Fruit fly (Drosophila melanogaster) whole organism, embryonic: ENCODE data around the gene CG6959.

Experiments
- Aef1 ChIP-seq: fragments of 200-800 bp; sonication (Bioruptor generic); IDR thresholded peaks from 3 replicates; pipeline ENCODE4 v1.3.6; 2022; ENCODE audit warnings: missing biosample characterization, missing genetic modification characterization
- CG10366 ChIP-seq: fragments of 200-800 bp; sonication (Bioruptor generic); IDR thresholded peaks from 2 replicates; pipeline ENCODE4 v1.3.6; 2022; ENCODE audit warnings: missing biosample characterization, missing genetic modification characterization
- CG10979 ChIP-seq: fragments of 200-800 bp; sonication (Bioruptor generic); optimal IDR thresholded peaks from 2 replicates; lab custom pipeline; 2018; ENCODE audit warnings: missing biosample characterization, mild to moderate bottlenecking, missing genetic modification characterization, moderate library complexity
- CG11504 ChIP-seq: fragments of 200-800 bp; sonication (Bioruptor generic); optimal IDR thresholded peaks from 3 replicates; lab custom pipeline; 2019; ENCODE audit warnings: missing biosample characterization, mild to moderate bottlenecking, missing genetic modification characterization, moderate library complexity
- CG12391 ChIP-seq: fragments of 200-800 bp; sonication (Bioruptor generic); optimal IDR thresholded peaks from 3 replicates; lab custom pipeline; 2018; ENCODE audit warnings: missing biosample characterization, mild to moderate bottlenecking, missing genetic modification characterization, moderate library complexity
- CG12942 ChIP-seq: fragments of 200-800 bp; sonication (Bioruptor generic); optimal IDR thresholded peaks from 3 replicates; lab custom pipeline; 2016; ENCODE audit warnings: missing biosample characterization, missing genetic modification characterization
- CG14050 ChIP-seq: fragments of 200-800 bp; sonication (Bioruptor generic); IDR thresholded peaks from 3 replicates; pipeline ENCODE4 v1.3.6; 2022; ENCODE audit warnings: missing biosample characterization, missing genetic modification characterization
- CG14860 ChIP-seq: fragments of 200-800 bp; sonication (Bioruptor generic); IDR thresholded peaks from 3 replicates; pipeline ENCODE4 v1.3.6; 2022; ENCODE audit warnings: missing biosample characterization, missing genetic modification characterization; ENCODE audit not compliant: partially characterized antibody
- CG17186 ChIP-seq: fragments of 200-800 bp; sonication (Bioruptor generic); optimal IDR thresholded peaks from 3 replicates; lab custom pipeline; 2017; ENCODE audit warnings: missing biosample characterization, missing genetic modification reagents, missing genetic modification characterization
- CG17359 ChIP-seq: fragments of 200-800 bp; sonication (Bioruptor generic); optimal IDR thresholded peaks from 3 replicates; lab custom pipeline; 2018; ENCODE audit warnings: missing biosample characterization, mild to moderate bottlenecking, missing genetic modification characterization, moderate library complexity
- CG2678 ChIP-seq: fragments of 200-800 bp; sonication (Bioruptor generic); optimal IDR thresholded peaks from 3 replicates; lab custom pipeline; 2019; ENCODE audit warnings: missing biosample characterization, mild to moderate bottlenecking, missing genetic modification characterization, moderate library complexity
- CG3281 ChIP-seq: fragments of 200-800 bp; sonication (Bioruptor generic); optimal IDR thresholded peaks from 3 replicates; lab custom pipeline; 2017; ENCODE audit warnings: missing biosample characterization, mild to moderate bottlenecking, missing genetic modification characterization
- CG33557 ChIP-seq: fragments of 200-800 bp; sonication (Bioruptor generic); optimal IDR thresholded peaks from 2 replicates; lab custom pipeline; 2019; ENCODE audit warnings: missing biosample characterization, mild to moderate bottlenecking, missing genetic modification characterization, moderate library complexity
- CG3726 ChIP-seq: fragments of 200-800 bp; sonication (Bioruptor generic); IDR thresholded peaks from 3 replicates; pipeline ENCODE4, ENCODE4 v1.3.6; 2022; ENCODE audit warnings: missing biosample characterization, missing genetic modification characterization
- CG4730 ChIP-seq: fragments of 200-800 bp; sonication (Bioruptor generic); IDR thresholded peaks from 2 replicates; pipeline ENCODE4 v1.3.6; 2022; ENCODE audit warnings: missing biosample characterization, missing genetic modification characterization
- CG5953 ChIP-seq: fragments of 200-800 bp; sonication (Bioruptor generic); IDR thresholded peaks from 2 replicates; pipeline ENCODE4 v1.3.6; 2022; ENCODE audit warnings: missing biosample characterization, missing genetic modification characterization
- CG7928 ChIP-seq: fragments of 200-800 bp; sonication (Bioruptor generic); optimal IDR thresholded peaks from 2 replicates; lab custom pipeline; 2017; ENCODE audit warnings: missing biosample characterization, mild to moderate bottlenecking, missing genetic modification characterization
- CG9876 ChIP-seq: fragments of 200-800 bp; sonication (Bioruptor generic); optimal IDR thresholded peaks from 2 replicates; lab custom pipeline; 2016; ENCODE audit warnings: missing biosample characterization, missing genetic modification characterization
- CHES-1-like ChIP-seq: fragments of 200-800 bp; sonication (Bioruptor generic); optimal IDR thresholded peaks from 2 replicates; lab custom pipeline; 2016; ENCODE audit warnings: missing biosample characterization, missing genetic modification characterization
- CrebB ChIP-seq: fragments of 200-800 bp; sonication (Bioruptor generic); optimal IDR thresholded peaks from 3 replicates; lab custom pipeline; 2018; ENCODE audit warnings: missing biosample characterization, mild to moderate bottlenecking, missing genetic modification characterization
- D19B ChIP-seq: fragments of 200-800 bp; sonication (Bioruptor generic); optimal IDR thresholded peaks from 2 replicates; lab custom pipeline; 2017; ENCODE audit warnings: missing biosample characterization, mild to moderate bottlenecking, missing genetic modification characterization
- Doc2 ChIP-seq: fragments of 200-800 bp; sonication (Bioruptor generic); IDR thresholded peaks from 2 replicates; pipeline ENCODE4 v1.3.6; 2022; ENCODE audit warnings: missing biosample characterization, missing genetic modification characterization
- Drgx ChIP-seq: fragments of 200-800 bp; sonication (Bioruptor generic); IDR thresholded peaks from 2 replicates; pipeline ENCODE4 v1.3.6; 2022; ENCODE audit warnings: missing biosample characterization, missing genetic modification characterization
- Hand ChIP-seq: fragments of 200-800 bp; sonication (Bioruptor generic); optimal IDR thresholded peaks from 2 replicates; lab custom pipeline; 2017; ENCODE audit warnings: mild to moderate bottlenecking, missing biosample characterization, missing genetic modification reagents, missing genetic modification characterization
- Hr51 ChIP-seq, 2 experiments: fragments of 200-800 bp; sonication (Bioruptor generic); optimal IDR thresholded peaks; 2 replicates in 1 of 2; 3 replicates in 1 of 2; lab custom pipeline; 2016 to 2018; ENCODE audit warnings: missing biosample characterization in 2 of 2, missing genetic modification characterization in 2 of 2, mild to moderate bottlenecking in 1 of 2, moderate library complexity in 1 of 2
- Lim3 ChIP-seq: fragments of 200-800 bp; sonication (Bioruptor generic); IDR thresholded peaks from 2 replicates; pipeline ENCODE4 v1.3.6; 2022; ENCODE audit warnings: missing biosample characterization, missing genetic modification characterization
- Max ChIP-seq: fragments of 200-800 bp; sonication (Bioruptor generic); optimal IDR thresholded peaks from 2 replicates; lab custom pipeline; 2016; ENCODE audit warnings: missing biosample characterization, mild to moderate bottlenecking, missing genetic modification characterization
- Neu2 ChIP-seq: fragments of 200-800 bp; sonication (Bioruptor generic); optimal IDR thresholded peaks from 3 replicates; lab custom pipeline; 2016; ENCODE audit warnings: missing biosample characterization, missing genetic modification characterization, borderline replicate concordance
- Oli ChIP-seq: fragments of 200-800 bp; sonication (Bioruptor generic); optimal IDR thresholded peaks from 2 replicates; lab custom pipeline; 2018; ENCODE audit warnings: missing biosample characterization, mild to moderate bottlenecking, missing genetic modification characterization, moderate library complexity
- Opbp ChIP-seq: fragments of 200-800 bp; sonication (Bioruptor generic); IDR thresholded peaks from 3 replicates; pipeline ENCODE4 v1.3.6; 2022; ENCODE audit warnings: missing biosample characterization, missing genetic modification characterization; ENCODE audit not compliant: partially characterized antibody
- PHDP ChIP-seq: fragments of 200-800 bp; sonication (Bioruptor generic); optimal IDR thresholded peaks from 3 replicates; lab custom pipeline; 2018; ENCODE audit warnings: missing biosample characterization, mild to moderate bottlenecking, missing genetic modification characterization, moderate library complexity
- Ptx1 ChIP-seq: fragments of 200-800 bp; sonication (Bioruptor generic); IDR thresholded peaks from 2 replicates; pipeline ENCODE4 v1.3.6; 2022; ENCODE audit warnings: missing biosample characterization, missing genetic modification characterization
- bowl ChIP-seq: fragments of 200-800 bp; sonication (Bioruptor generic); IDR thresholded peaks from 2 replicates; pipeline ENCODE4 v1.3.6; 2022; ENCODE audit warnings: missing biosample characterization, missing genetic modification characterization
- bsh ChIP-seq, 2 experiments: fragments of 200-800 bp; sonication (Bioruptor generic); optimal IDR thresholded peaks; 2 replicates each; lab custom pipeline; 2017 to 2018; ENCODE audit warnings: mild to moderate bottlenecking in 2 of 2, missing biosample characterization in 2 of 2, missing genetic modification characterization in 2 of 2, moderate library complexity in 1 of 2
- chinmo ChIP-seq: fragments of 200-800 bp; sonication (Bioruptor generic); IDR thresholded peaks from 4 replicates; pipeline ENCODE4 v1.3.6; 2022; ENCODE audit warnings: missing biosample characterization, missing genetic modification characterization; ENCODE audit not compliant: partially characterized antibody
- esg ChIP-seq: fragments of 200-800 bp; sonication (Bioruptor generic); conservative IDR thresholded peaks from 2 replicates; pipeline ENCODE4 v1.3.6; 2022; ENCODE audit warnings: missing biosample characterization, missing genetic modification characterization
- fd64A ChIP-seq: fragments of 200-800 bp; sonication (Bioruptor generic); optimal IDR thresholded peaks from 3 replicates; lab custom pipeline; 2018; ENCODE audit warnings: missing biosample characterization, mild to moderate bottlenecking, missing genetic modification characterization
- gcm ChIP-seq: fragments of 200-800 bp; sonication (Bioruptor generic); optimal IDR thresholded peaks from 2 replicates; lab custom pipeline; 2019; ENCODE audit warnings: missing biosample characterization, mild to moderate bottlenecking, missing genetic modification characterization, moderate library complexity
- gem ChIP-seq: fragments of 200-800 bp; sonication (Bioruptor generic); optimal IDR thresholded peaks from 2 replicates; lab custom pipeline; 2019; ENCODE audit warnings: missing biosample characterization, mild to moderate bottlenecking, missing genetic modification characterization, moderate library complexity
- ken ChIP-seq: fragments of 200-800 bp; sonication (Bioruptor generic); IDR thresholded peaks from 3 replicates; pipeline ENCODE4 v1.3.6; 2022; ENCODE audit warnings: missing biosample characterization, missing genetic modification characterization
- otp ChIP-seq: fragments of 200-800 bp; sonication (Bioruptor generic); IDR thresholded peaks from 3 replicates; pipeline ENCODE4, ENCODE4 v1.3.6; 2022; ENCODE audit warnings: missing biosample characterization, missing genetic modification characterization
- pan ChIP-seq, 4 experiments: fragments of >200 bp in 3 of 4; fragments of 200-800 bp in 1 of 4; sonication (Bioruptor generic) in 1 of 4; optimal IDR thresholded peaks in 3 of 4; IDR thresholded peaks in 1 of 4; 2 replicates each; pipeline versions ENCODE4 v1.3.6 to Lab custom; 2017 to 2022; ENCODE audit warnings: missing biosample characterization in 2 of 4, missing genetic modification characterization in 2 of 4, mixed read lengths in 1 of 4
- row ChIP-seq: fragments of 200-800 bp; sonication (Bioruptor generic); IDR thresholded peaks from 3 replicates; pipeline ENCODE4 v1.3.6; 2022; ENCODE audit warnings: missing biosample characterization, missing genetic modification characterization
- sr ChIP-seq: fragments of 200-800 bp; sonication (Bioruptor generic); IDR thresholded peaks from 3 replicates; pipeline ENCODE4 v1.3.6; 2022; ENCODE audit warnings: missing biosample characterization, missing genetic modification characterization
- stwl ChIP-seq: fragments of 200-800 bp; sonication (Bioruptor generic); optimal IDR thresholded peaks from 3 replicates; lab custom pipeline; 2018; ENCODE audit warnings: missing biosample characterization, mild to moderate bottlenecking, missing genetic modification characterization, moderate library complexity
- trem ChIP-seq: fragments of 200-800 bp; optimal IDR thresholded peaks from 3 replicates; lab custom pipeline; 2019; ENCODE audit warnings: missing biosample characterization, mild to moderate bottlenecking, missing genetic modification characterization, moderate library complexity
- wdn ChIP-seq: fragments of 200-800 bp; sonication (Bioruptor generic); IDR thresholded peaks from 2 replicates; pipeline ENCODE4 v1.3.6; 2022; ENCODE audit warnings: missing biosample characterization, missing genetic modification characterization

Gene CG6959

dm6 chr3R:11849378-11850249 is 19.6 kb downstream of the CG6959 start (continued):
- TF ChIP-seq pan (optimal IDR thresholded peaks at IDR 0.05; lab: Kevin White, UChicago) (no peak), pan (GFP tag; optimal IDR thresholded peaks at IDR 0.05 in 1 of 2, IDR thresholded peaks at IDR 0.05 in 1 of 2) (peak in 1 of 2 experiments; percentile 88), CG3281 (peak; percentile 26), D19B (GFP tag; lab: Kevin White, UChicago) (no peak), Aef1 (peak; percentile 79), CG3726 (peak; percentile 80; the same call in 2 of the 3 replicates), CG12391 (tag; lab: Kevin White, UChicago) (peak; percentile 90), Doc2 (GFP tag; lab: Robert Waterston, UW) (no peak), CG14860 (GFP tag; lab: Robert Waterston, UW) (no peak), ken (peak; percentile 97), CG12942 (GFP tag; lab: Kevin White, UChicago) (peak; percentile 89), CG7928 (GFP tag; lab: Kevin White, UChicago) (no peak), CG14050 (GFP tag; lab: Robert Waterston, UW) (peak; percentile 80), CrebB (peak; percentile 57), CG4730 (GFP tag; lab: Robert Waterston, UW) (peak; percentile 89), stwl (peak; percentile 3), Opbp (GFP tag; lab: Robert Waterston, UW) (0 out of 3 replicates have a peak, but pooled peaks have one; percentile 42), CHES-1-like (GFP tag; lab: Kevin White, UChicago) (peak; percentile 55), wdn (GFP tag; lab: Robert Waterston, UW) (no peak), Neu2 (GFP tag; lab: Kevin White, UChicago) (peak; percentile 19), sr (peak; percentile 94), CG9876 (peak; percentile 65), trem (tag; lab: Kevin White, UChicago) (peak; percentile 81), Max (GFP tag; lab: Kevin White, UChicago) (peak; percentile 84)
- TF ChIP-seq, all 482 proteins: peak for 385

- TF ChIP-seq CG2678 (peak; percentile 5), row (GFP tag; lab: Robert Waterston, UW) (0 out of 3 replicates have a peak, but pooled peaks have one; percentile 21), gem (tag; lab: Kevin White, UChicago) (peak; percentile 38), bowl (no peak), gcm (GFP tag; lab: Kevin White, UChicago) (no peak), CG33557 (no peak), Ptx1 (GFP tag; lab: Robert Waterston, UW) (peak; percentile 21; the same call in 1 of the 2 replicates), CG17359 (peak; percentile 13), pan (optimal IDR thresholded peaks at IDR 0.05; lab: Kevin White, UChicago) (no peak), pan (GFP tag; optimal IDR thresholded peaks at IDR 0.05 in 1 of 2, IDR thresholded peaks at IDR 0.05 in 1 of 2) (peak in 1 of 2 experiments; percentile 30), CG11504 (peak; percentile 25), esg (GFP tag; lab: Robert Waterston, UW) (no peak), CG10979 (peak; percentile 1), Lim3 (GFP tag; lab: Robert Waterston, UW) (no peak), otp (no peak), Drgx (GFP tag; lab: Robert Waterston, UW) (0 out of 2 replicates have a peak, but pooled peaks have one; percentile 17), CG10366 (peak; percentile 7; the same call in 1 of the 2 replicates), fd64A (GFP tag; lab: Kevin White, UChicago) (no peak), Hr51 (GFP tag; optimal IDR thresholded peaks at IDR 0.05; lab: Kevin White, UChicago) (peak in 1 of 2 experiments; percentile 21), Oli (tag; lab: Kevin White, UChicago) (peak; percentile 6), PHDP (no peak), bsh (GFP tag; optimal IDR thresholded peaks at IDR 0.05; lab: Kevin White, UChicago) (peak in 1 of 2 experiments; percentile 38), CG17186 (GFP tag; lab: Kevin White, UChicago) (no peak), CG5953 (GFP tag; lab: Robert Waterston, UW) (no peak), chinmo (GFP tag; lab: Robert Waterston, UW) (no peak), Hand (GFP tag; lab: Kevin White, UChicago) (no peak)
Measured at dm6 chr3R:11847379-11847778, 21.9 kb downstream of the CG6959 start.
